Fruit fly (Drosophila melanogaster) whole organism, embryonic: Measurements from ENCODE around the gene Snr1.
A peak's percentile ranks its signal among the peaks of the same experiment; 100 is the strongest.

Source experiments
- Abd-B ChIP-seq: fragments of 200-800 bp; sonication (Bioruptor generic); optimal IDR thresholded peaks from 2 replicates; lab custom pipeline; 2018; ENCODE audit warnings: missing biosample characterization, mild to moderate bottlenecking, missing genetic modification characterization, moderate library complexity
- CG12942 ChIP-seq: fragments of 200-800 bp; sonication (Bioruptor generic); optimal IDR thresholded peaks from 3 replicates; lab custom pipeline; 2016; ENCODE audit warnings: missing biosample characterization, missing genetic modification characterization
- CG13296 ChIP-seq: fragments of 200-800 bp; sonication (Bioruptor generic); optimal IDR thresholded peaks from 3 replicates; lab custom pipeline; 2018; ENCODE audit warnings: missing biosample characterization, mild to moderate bottlenecking, missing genetic modification characterization
- CG14050 ChIP-seq: fragments of 200-800 bp; sonication (Bioruptor generic); IDR thresholded peaks from 3 replicates; pipeline ENCODE4 v1.3.6; 2022; ENCODE audit warnings: missing biosample characterization, missing genetic modification characterization
- CG15601 ChIP-seq: fragments of 200-800 bp; sonication (Bioruptor generic); optimal IDR thresholded peaks from 3 replicates; lab custom pipeline; 2019; ENCODE audit warnings: missing biosample characterization, mild to moderate bottlenecking, missing genetic modification characterization, moderate library complexity
- CG17359 ChIP-seq: fragments of 200-800 bp; sonication (Bioruptor generic); optimal IDR thresholded peaks from 3 replicates; lab custom pipeline; 2018; ENCODE audit warnings: missing biosample characterization, mild to moderate bottlenecking, missing genetic modification characterization, moderate library complexity
- CG17361 ChIP-seq: fragments of 200-800 bp; sonication (Bioruptor generic); IDR thresholded peaks from 3 replicates; pipeline ENCODE4 v1.3.6; 2022; ENCODE audit warnings: missing biosample characterization, missing genetic modification characterization
- CG18262 ChIP-seq: fragments of 200-800 bp; optimal IDR thresholded peaks from 3 replicates; lab custom pipeline; 2019; ENCODE audit warnings: missing biosample characterization, mild to moderate bottlenecking, missing genetic modification characterization, moderate library complexity
- CG2116 ChIP-seq: fragments of 200-800 bp; sonication (Bioruptor generic); optimal IDR thresholded peaks from 3 replicates; lab custom pipeline; 2018; ENCODE audit warnings: missing biosample characterization, mild to moderate bottlenecking, missing genetic modification characterization
- CG3163 ChIP-seq: fragments of 200-800 bp; sonication (Bioruptor generic); optimal IDR thresholded peaks from 3 replicates; lab custom pipeline; 2016; ENCODE audit warnings: missing biosample characterization, missing genetic modification characterization
- CG32532 ChIP-seq: fragments of 200-800 bp; sonication (Bioruptor generic); IDR thresholded peaks from 2 replicates; pipeline ENCODE4 v1.3.6; 2022; ENCODE audit warnings: missing biosample characterization, missing genetic modification characterization
- CG4617 ChIP-seq: fragments of 200-800 bp; sonication (Bioruptor generic); optimal IDR thresholded peaks from 3 replicates; lab custom pipeline; 2016; ENCODE audit warnings: missing biosample characterization, missing genetic modification characterization, borderline replicate concordance
- CG6689 ChIP-seq: fragments of 200-800 bp; sonication (Bioruptor generic); IDR thresholded peaks from 2 replicates; pipeline ENCODE4 v1.3.6; 2022; ENCODE audit warnings: missing biosample characterization, missing genetic modification characterization
- CG7745 ChIP-seq: fragments of 200-800 bp; sonication (Bioruptor generic); optimal IDR thresholded peaks from 2 replicates; lab custom pipeline; 2018; ENCODE audit warnings: missing biosample characterization, mild to moderate bottlenecking, missing genetic modification characterization, moderate library complexity
- CG8281 ChIP-seq: fragments of 200-800 bp; sonication (Bioruptor generic); optimal IDR thresholded peaks from 2 replicates; lab custom pipeline; 2018; ENCODE audit warnings: missing biosample characterization, mild to moderate bottlenecking, missing genetic modification characterization, moderate library complexity
- CG9437 ChIP-seq: fragments of 200-800 bp; sonication (Bioruptor generic); optimal IDR thresholded peaks from 2 replicates; lab custom pipeline; 2018; ENCODE audit warnings: missing biosample characterization, mild to moderate bottlenecking, missing genetic modification characterization
- CG9817 ChIP-seq: fragments of 200-800 bp; sonication (Bioruptor generic); optimal IDR thresholded peaks from 2 replicates; lab custom pipeline; 2018; ENCODE audit warnings: missing biosample characterization, mild to moderate bottlenecking, missing genetic modification characterization, moderate library complexity
- CTCF ChIP-seq: fragments of 200-800 bp; sonication (Bioruptor generic); optimal IDR thresholded peaks from 2 replicates; lab custom pipeline; 2017; ENCODE audit warnings: missing biosample characterization, mild to moderate bottlenecking, missing genetic modification characterization, moderate library complexity
- D19A ChIP-seq: fragments of 200-800 bp; optimal IDR thresholded peaks from 3 replicates; lab custom pipeline; 2019; ENCODE audit warnings: missing biosample characterization, mild to moderate bottlenecking, missing genetic modification characterization, moderate library complexity
- Dip2 ChIP-seq: fragments of 200-800 bp; sonication (Bioruptor generic); IDR thresholded peaks from 2 replicates; pipeline ENCODE4 v1.3.6; 2022; ENCODE audit warnings: missing biosample characterization, missing genetic modification characterization
- Dll ChIP-seq: fragments of 200-800 bp; sonication (Bioruptor generic); IDR thresholded peaks from 4 replicates; pipeline ENCODE4 v1.3.6; 2022; ENCODE audit warnings: missing biosample characterization, missing genetic modification characterization; ENCODE audit not compliant: partially characterized antibody
- Dp ChIP-seq: fragments of 200-800 bp; sonication (Bioruptor generic); optimal IDR thresholded peaks from 2 replicates; lab custom pipeline; 2018; ENCODE audit warnings: missing biosample characterization, mild to moderate bottlenecking, missing genetic modification characterization, moderate library complexity
- Dref ChIP-seq: fragments of 200-800 bp; sonication (Bioruptor generic); IDR thresholded peaks from 2 replicates; pipeline ENCODE4 v1.3.6; 2022; ENCODE audit warnings: missing biosample characterization, missing genetic modification characterization
- E2f2 ChIP-seq: fragments of 200-800 bp; sonication (Bioruptor generic); IDR thresholded peaks from 2 replicates; pipeline ENCODE4 v1.3.6; 2022; ENCODE audit warnings: missing biosample characterization, missing genetic modification characterization
- H2.0 ChIP-seq: fragments of 200-800 bp; sonication (Bioruptor generic); IDR thresholded peaks from 2 replicates; pipeline ENCODE4 v1.3.6; 2022; ENCODE audit warnings: missing biosample characterization, missing genetic modification characterization
- Hr3 ChIP-seq: fragments of 200-800 bp; sonication (Bioruptor generic); optimal IDR thresholded peaks from 3 replicates; lab custom pipeline; 2016; ENCODE audit warnings: missing biosample characterization, missing genetic modification characterization
- MBD-R2 ChIP-seq: fragments of 200-800 bp; sonication (Bioruptor generic); IDR thresholded peaks from 2 replicates; pipeline ENCODE4 v1.3.6; 2022; ENCODE audit warnings: missing biosample characterization, missing genetic modification characterization
- Med ChIP-seq: fragments of 200-800 bp; sonication (Bioruptor generic); peaks from one replicate; lab custom pipeline; 2016; ENCODE audit warnings: missing biosample characterization, missing genetic modification characterization, mild to moderate bottlenecking, inconsistent platforms, moderate library complexity
- Pdp1 ChIP-seq, 2 experiments: fragments of 200-800 bp; sonication (Bioruptor generic); optimal IDR thresholded peaks; 3 replicates each; lab custom pipeline; 2016; ENCODE audit warnings: missing biosample characterization in 2 of 2, missing genetic modification characterization in 2 of 2, mild to moderate bottlenecking in 1 of 2, moderate library complexity in 1 of 2
- Ptx1 ChIP-seq: fragments of 200-800 bp; sonication (Bioruptor generic); IDR thresholded peaks from 2 replicates; pipeline ENCODE4 v1.3.6; 2022; ENCODE audit warnings: missing biosample characterization, missing genetic modification characterization
- Ravus ChIP-seq: fragments of 200-800 bp; sonication (Bioruptor generic); IDR thresholded peaks from 2 replicates; pipeline ENCODE4 v1.3.6; 2022; ENCODE audit warnings: missing biosample characterization, missing genetic modification characterization
- Sry-δ ChIP-seq: fragments of 200-800 bp; sonication (Bioruptor generic); optimal IDR thresholded peaks from 2 replicates; lab custom pipeline; 2016; ENCODE audit warnings: missing biosample characterization, missing genetic modification characterization
- Trl ChIP-seq, 3 experiments: fragments of >200 bp in 2 of 3; fragments of 200-800 bp in 1 of 3; sonication (Bioruptor generic) in 1 of 3; optimal IDR thresholded peaks; 2 replicates in 1 of 3; 3 replicates in 2 of 3; lab custom pipeline; 2016 to 2017; ENCODE audit warnings: missing biosample characterization in 1 of 3, missing genetic modification characterization in 1 of 3
- cad ChIP-seq: fragments of >200 bp; optimal IDR thresholded peaks from 2 replicates; lab custom pipeline; 2017; ENCODE audit warnings: missing biosample characterization, missing genetic modification characterization
- ci ChIP-seq: fragments of 200-800 bp; sonication (Bioruptor generic); IDR thresholded peaks from 3 replicates; pipeline ENCODE4 v1.3.6; 2022; ENCODE audit warnings: missing biosample characterization, missing genetic modification characterization
- danr ChIP-seq: fragments of 200-800 bp; sonication (Bioruptor generic); IDR thresholded peaks from 2 replicates; pipeline ENCODE4 v1.3.6; 2022; ENCODE audit warnings: missing biosample characterization, missing genetic modification characterization
- ewg ChIP-seq: fragments of 200-800 bp; sonication (Bioruptor generic); optimal IDR thresholded peaks from 3 replicates; lab custom pipeline; 2017; ENCODE audit warnings: mild to moderate bottlenecking, missing biosample characterization, missing genetic modification reagents, missing genetic modification characterization
- ftz-f1 ChIP-seq: fragments of 200-800 bp; sonication (Bioruptor generic); optimal IDR thresholded peaks from 2 replicates; lab custom pipeline; 2016; ENCODE audit warnings: missing biosample characterization, missing genetic modification characterization
- jumu ChIP-seq: fragments of 200-800 bp; sonication (Bioruptor generic); optimal IDR thresholded peaks from 3 replicates; lab custom pipeline; 2016; ENCODE audit warnings: missing biosample characterization, missing genetic modification characterization
- kay ChIP-seq: fragments of 200-800 bp; sonication (Bioruptor generic); optimal IDR thresholded peaks from 2 replicates; lab custom pipeline; 2016; ENCODE audit warnings: missing biosample characterization, missing genetic modification characterization
- knrl ChIP-seq: fragments of 200-800 bp; sonication (Bioruptor generic); IDR thresholded peaks from 3 replicates; pipeline ENCODE4 v1.3.6; 2022; ENCODE audit warnings: missing biosample characterization, missing genetic modification characterization; ENCODE audit not compliant: partially characterized antibody
- lmd ChIP-seq: fragments of 200-800 bp; sonication (Bioruptor generic); IDR thresholded peaks from 2 replicates; pipeline ENCODE4 v1.3.6; 2022; ENCODE audit warnings: missing biosample characterization, missing genetic modification characterization
- nom ChIP-seq: fragments of 200-800 bp; sonication (Bioruptor generic); optimal IDR thresholded peaks from 2 replicates; lab custom pipeline; 2017; ENCODE audit warnings: missing biosample characterization, missing genetic modification characterization, mild to moderate bottlenecking, moderate library complexity, missing genetic modification reagents
- ro ChIP-seq: fragments of 200-800 bp; sonication (Bioruptor generic); IDR thresholded peaks from 2 replicates; pipeline ENCODE4 v1.3.6; 2022; ENCODE audit warnings: missing biosample characterization, missing genetic modification characterization
- sens ChIP-seq: fragments of 200-800 bp; sonication (Bioruptor generic); peaks from one replicate; lab custom pipeline; 2016; ENCODE audit warnings: missing biosample characterization, missing genetic modification characterization
- tap ChIP-seq: fragments of 200-800 bp; optimal IDR thresholded peaks from 3 replicates; lab custom pipeline; 2019; ENCODE audit warnings: missing biosample characterization, mild to moderate bottlenecking, missing genetic modification characterization, moderate library complexity
- tgo ChIP-seq: fragments of 200-800 bp; sonication (Bioruptor generic); IDR thresholded peaks from 3 replicates; pipeline ENCODE4 v1.3.6; 2022; ENCODE audit warnings: missing biosample characterization, missing genetic modification characterization
- vvl ChIP-seq: fragments of 200-800 bp; sonication (Bioruptor generic); IDR thresholded peaks from 2 replicates; pipeline ENCODE4 v1.3.6; 2022; ENCODE audit warnings: missing biosample characterization, missing genetic modification characterization
- yki ChIP-seq: fragments of >200 bp; optimal IDR thresholded peaks from 3 replicates; lab custom pipeline; 2018
- zen ChIP-seq: fragments of 200-800 bp; sonication (Bioruptor generic); optimal IDR thresholded peaks from 3 replicates; lab custom pipeline; 2018; ENCODE audit warnings: missing biosample characterization, mild to moderate bottlenecking, missing genetic modification characterization, moderate library complexity
- zf30C ChIP-seq: fragments of 200-800 bp; sonication (Bioruptor generic); optimal IDR thresholded peaks from 3 replicates; lab custom pipeline; 2018; ENCODE audit warnings: missing biosample characterization, mild to moderate bottlenecking, missing genetic modification characterization

The Snr1 gene

dm6 chr3R:5467619-5468018, 3.1 kb upstream of the Snr1 start, which contains the start of gene POLDIP2 (continued):
- TF ChIP-seq CG17359 (tag; lab: Kevin White, UChicago) (peak; percentile 5), Med (GFP tag; lab: Kevin White, UChicago) (peak; percentile 81), Dll (GFP tag; lab: Robert Waterston, UW) (0 out of 4 replicates have a peak, but pooled peaks have one; percentile 13), E2f2 (GFP tag; lab: Robert Waterston, UW) (peak; percentile 61), zf30C (peak; percentile 98), Abd-B (GFP tag; lab: Kevin White, UChicago) (no peak), ftz-f1 (GFP tag; lab: Kevin White, UChicago) (peak; percentile 9), Ravus (GFP tag; lab: Robert Waterston, UW) (no peak), CG17361 (GFP tag; lab: Robert Waterston, UW) (0 out of 3 replicates have a peak, but pooled peaks have one; percentile 1), zen (no peak), MBD-R2 (GFP tag; lab: Robert Waterston, UW) (peak; percentile 56), sens (peak; percentile 41), ewg (GFP tag; lab: Kevin White, UChicago) (peak; percentile 33), Pdp1 (GFP tag; optimal IDR thresholded peaks at IDR 0.05; lab: Kevin White, UChicago) (peak in 1 of 2 experiments; percentile 83), danr (GFP tag; lab: Robert Waterston, UW) (no peak), D19A (tag; lab: Kevin White, UChicago) (peak; percentile 32), ci (GFP tag; lab: Robert Waterston, UW) (0 out of 3 replicates have a peak, but pooled peaks have one; percentile 36), H2.0 (GFP tag; lab: Robert Waterston, UW) (no peak), nom (GFP tag; lab: Kevin White, UChicago) (no peak), CG9817 (tag; lab: Kevin White, UChicago) (peak; percentile 9), CG4617 (peak; percentile 42), Dref (GFP tag; lab: Robert Waterston, UW) (peak; percentile 64), knrl (GFP tag; lab: Robert Waterston, UW) (no peak), Dp (GFP tag; lab: Kevin White, UChicago) (peak; percentile 33), CG2116 (peak; percentile 96)

- TF ChIP-seq CG18262 (tag; lab: Kevin White, UChicago) (no peak), Trl (optimal IDR thresholded peaks at IDR 0.05; lab: Kevin White, UChicago) (no peak), Trl (GFP tag; optimal IDR thresholded peaks at IDR 0.05; lab: Kevin White, UChicago) (peak; percentile 70), tap (tag; lab: Kevin White, UChicago) (no peak), CG32532 (GFP tag; lab: Robert Waterston, UW) (peak; percentile 67), tgo (GFP tag; lab: Robert Waterston, UW) (peak; percentile 20; the same call in 1 of the 3 replicates), cad (GFP tag; lab: Kevin White, UChicago) (no peak), lmd (GFP tag; lab: Robert Waterston, UW) (no peak), CG7745 (tag; lab: Kevin White, UChicago) (no peak), CG14050 (GFP tag; lab: Robert Waterston, UW) (no peak), Hr3 (GFP tag; lab: Kevin White, UChicago) (peak; percentile 47), CTCF (GFP tag; lab: Kevin White, UChicago) (no peak), Ptx1 (GFP tag; lab: Robert Waterston, UW) (peak; percentile 48; the same call in 1 of the 2 replicates), CG3163 (GFP tag; lab: Kevin White, UChicago) (peak; percentile 21), yki (lab: Kevin White, UChicago) (no peak), Ravus (GFP tag; lab: Robert Waterston, UW) (no peak), Sry-δ (GFP tag; lab: Kevin White, UChicago) (peak; percentile 95), vvl (GFP tag; lab: Robert Waterston, UW) (peak; percentile 42; the same call in 1 of the 2 replicates), CG8281 (tag; lab: Kevin White, UChicago) (no peak), Dip2 (GFP tag; lab: Robert Waterston, UW) (no peak), CG13296 (no peak), kay (GFP tag; lab: Kevin White, UChicago) (no peak), CG15601 (tag; lab: Kevin White, UChicago) (no peak), ro (GFP tag; lab: Robert Waterston, UW) (no peak), CG6689 (GFP tag; lab: Robert Waterston, UW) (no peak; the same call in 1 of the 2 replicates), jumu (peak; percentile 64), CG12942 (GFP tag; lab: Kevin White, UChicago) (peak; percentile 34), CG9437 (GFP tag; lab: Kevin White, UChicago) (no peak)
These were observed 3.8 kb downstream of the Snr1 start, which contains the start of the genes CG45100, HDAC3 and Hcs for dm6 chr3R:5474551-5474950. CG45100 (minus strand) TSS chr3R:5474600. HDAC3 (minus strand) TSS chr3R:5474600. Hcs (plus strand) TSS chr3R:5474899.
